Fruit fly (Drosophila melanogaster) whole organism, pupa: ENCODE results near the gene Rh6.

Experiments used
- CG10348 ChIP-seq: fragments of 200-800 bp; sonication (Bioruptor generic); IDR thresholded peaks from 2 replicates; pipeline ENCODE4 v1.3.6; 2022; ENCODE audit warnings: missing biosample characterization, missing genetic modification characterization
- CG12605 ChIP-seq: fragments of 200-800 bp; sonication (Bioruptor generic); IDR thresholded peaks from 2 replicates; pipeline ENCODE4 v1.3.6; 2022; ENCODE audit warnings: missing biosample characterization, missing genetic modification characterization
- CG13204 ChIP-seq: fragments of 200-800 bp; sonication (Bioruptor generic); optimal IDR thresholded peaks from 2 replicates; lab custom pipeline; 2018; ENCODE audit warnings: missing biosample characterization, mild to moderate bottlenecking, missing genetic modification characterization, moderate library complexity
- CG14655 ChIP-seq: fragments of 200-800 bp; sonication (Bioruptor generic); optimal IDR thresholded peaks from 3 replicates; lab custom pipeline; 2017; ENCODE audit warnings: mild to moderate bottlenecking, missing biosample characterization, missing genetic modification reagents, missing genetic modification characterization
- CG15710 ChIP-seq: fragments of 200-800 bp; sonication (Bioruptor generic); optimal IDR thresholded peaks from 2 replicates; lab custom pipeline; 2018; ENCODE audit warnings: missing biosample characterization, mild to moderate bottlenecking, missing genetic modification characterization, moderate library complexity
- CG17806 ChIP-seq: fragments of 200-800 bp; sonication (Bioruptor generic); optimal IDR thresholded peaks from 2 replicates; lab custom pipeline; 2018; ENCODE audit warnings: missing biosample characterization, mild to moderate bottlenecking, missing genetic modification characterization, moderate library complexity
- CG32121 ChIP-seq: fragments of 200-800 bp; sonication (Bioruptor generic); IDR thresholded peaks from 2 replicates; pipeline ENCODE4 v1.3.6; 2022; ENCODE audit warnings: missing biosample characterization, missing genetic modification characterization
- CG34367 ChIP-seq: fragments of 200-800 bp; sonication (Bioruptor generic); optimal IDR thresholded peaks from 2 replicates; lab custom pipeline; 2018; ENCODE audit warnings: missing biosample characterization, mild to moderate bottlenecking, missing genetic modification characterization
- CG4496 ChIP-seq: fragments of 200-800 bp; sonication (Bioruptor generic); IDR thresholded peaks from 3 replicates; pipeline ENCODE4 v1.3.6; 2022; ENCODE audit warnings: missing biosample characterization, missing genetic modification characterization
- CG8159 ChIP-seq: fragments of 200-800 bp; sonication (Bioruptor generic); optimal IDR thresholded peaks from 3 replicates; lab custom pipeline; 2018; ENCODE audit warnings: missing biosample characterization, mild to moderate bottlenecking, missing genetic modification characterization, moderate library complexity
- CG8301 ChIP-seq: fragments of 200-800 bp; sonication (Bioruptor generic); optimal IDR thresholded peaks from 2 replicates; lab custom pipeline; 2018; ENCODE audit warnings: missing biosample characterization, mild to moderate bottlenecking, missing genetic modification characterization
- CG9948 ChIP-seq: fragments of 200-800 bp; sonication (Bioruptor generic); optimal IDR thresholded peaks from 2 replicates; lab custom pipeline; 2018; ENCODE audit warnings: missing biosample characterization, mild to moderate bottlenecking, missing genetic modification characterization, moderate library complexity
- D1 ChIP-seq: fragments of 200-800 bp; sonication (Bioruptor generic); optimal IDR thresholded peaks from 2 replicates; lab custom pipeline; 2018; ENCODE audit warnings: missing biosample characterization, mild to moderate bottlenecking, missing genetic modification characterization, moderate library complexity
- EcR ChIP-seq: fragments of 200-800 bp; sonication (Bioruptor generic); optimal IDR thresholded peaks from 3 replicates; lab custom pipeline; 2019; ENCODE audit warnings: missing biosample characterization, missing genetic modification characterization, mild to moderate bottlenecking, moderate library complexity, missing genetic modification reagents
- Ets98B ChIP-seq: fragments of 200-800 bp; sonication (Bioruptor generic); IDR thresholded peaks from 2 replicates; pipeline ENCODE4 v1.3.6; 2022; ENCODE audit warnings: missing biosample characterization, missing genetic modification characterization
- Pif1A ChIP-seq: fragments of 200-800 bp; sonication (Bioruptor generic); optimal IDR thresholded peaks from 3 replicates; lab custom pipeline; 2016; ENCODE audit warnings: missing biosample characterization, missing genetic modification characterization
- Pif1B ChIP-seq: fragments of 200-800 bp; sonication (Bioruptor generic); optimal IDR thresholded peaks from 3 replicates; lab custom pipeline; 2016; ENCODE audit warnings: missing biosample characterization, missing genetic modification characterization
- Snoo ChIP-seq: fragments of 200-800 bp; sonication (Bioruptor generic); optimal IDR thresholded peaks from 3 replicates; lab custom pipeline; 2017; ENCODE audit warnings: missing biosample characterization, mild to moderate bottlenecking, missing genetic modification characterization, inconsistent platforms
- fd96Ca ChIP-seq: fragments of 200-800 bp; sonication (Bioruptor generic); IDR thresholded peaks from 3 replicates; pipeline ENCODE4 v1.3.6; 2022; ENCODE audit warnings: missing biosample characterization, missing genetic modification characterization
- gl ChIP-seq: fragments of 200-800 bp; sonication (Bioruptor generic); optimal IDR thresholded peaks from 2 replicates; lab custom pipeline; 2018; ENCODE audit warnings: missing biosample characterization, mild to moderate bottlenecking, missing genetic modification characterization
- rn ChIP-seq: fragments of 200-800 bp; sonication (Bioruptor generic); IDR thresholded peaks from 2 replicates; pipeline ENCODE4 v1.3.6; 2022; ENCODE audit warnings: missing biosample characterization, missing genetic modification characterization

Rh6 gene

dm6 chr3R:15494302-15494701 is 11.3 kb downstream of the Rh6 start, which contains the start of gene maca:
maca (plus strand) TSS chr3R:15494602.
- TF ChIP-seq CG14655 (GFP tag; lab: Kevin White, UChicago) (no peak), Ets98B (GFP tag; lab: Robert Waterston, UW) (no peak), CG9948 (tag; lab: Kevin White, UChicago) (no peak), CG13204 (GFP tag; lab: Kevin White, UChicago) (no peak), gl (tag; lab: Kevin White, UChicago) (no peak), CG8159 (tag; lab: Kevin White, UChicago) (no peak), CG34367 (tag; lab: Kevin White, UChicago) (no peak), CG32121 (GFP tag; lab: Robert Waterston, UW) (no peak), CG10348 (no peak), Snoo (tag; lab: Kevin White, UChicago) (no peak), CG8301 (tag; lab: Kevin White, UChicago) (no peak), CG17806 (tag; lab: Kevin White, UChicago) (no peak), fd96Ca (no peak), CG12605 (no peak), CG15710 (no peak), EcR (GFP tag; lab: Kevin White, UChicago) (no peak)

DNA sequence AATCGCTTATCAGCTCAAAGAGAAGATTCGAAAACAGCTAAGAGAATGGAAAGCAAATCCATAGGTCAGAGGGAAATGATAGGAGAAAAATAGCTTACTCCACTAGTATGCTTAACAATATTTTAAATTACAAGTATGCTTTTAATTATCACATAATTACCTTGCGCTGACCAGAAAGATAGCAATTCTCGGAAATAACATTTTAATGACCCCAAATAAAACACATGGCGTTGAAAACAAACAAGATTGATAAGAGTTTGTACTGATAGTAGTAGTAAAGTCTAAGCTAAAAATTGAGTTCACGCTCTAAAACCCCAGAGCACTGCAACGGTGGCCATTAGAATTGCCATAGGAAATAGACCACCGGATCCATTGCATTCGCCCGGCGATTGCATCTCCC is 24.8 kb downstream of the Rh6 start:
- TF ChIP-seq Ets98B (GFP tag; lab: Robert Waterston, UW) (no peak), rn (GFP tag; lab: Robert Waterston, UW) (no peak)

DNA sequence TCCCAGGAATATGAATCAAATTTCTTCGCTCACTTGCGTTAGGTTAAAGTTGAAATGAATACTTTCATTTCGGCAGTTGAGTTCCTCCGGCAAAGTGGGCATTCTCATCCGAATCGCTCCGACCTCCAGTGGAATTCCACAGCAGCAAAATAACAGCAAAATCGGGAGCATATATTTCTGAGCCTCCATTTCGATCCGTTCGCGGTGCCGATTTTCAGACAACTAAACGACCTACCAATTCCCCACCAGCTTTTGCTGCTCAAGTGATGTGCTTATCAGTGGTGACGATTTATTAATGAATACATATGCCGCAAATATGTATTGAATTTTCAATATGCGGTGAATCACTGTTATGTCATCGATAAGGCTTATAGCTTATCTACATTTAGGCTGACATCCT is 25.7 kb downstream of the Rh6 start, which contains the start of gene CG44014:
TSS of gene CG44014 (minus strand) at position 256 of the 400 bp plus-strand sequence.
- TF ChIP-seq D1 (tag; lab: Kevin White, UChicago) (no peak), CG32121 (GFP tag; lab: Robert Waterston, UW) (no peak), CG10348 (no peak), CG13204 (GFP tag; lab: Kevin White, UChicago) (no peak), fd96Ca (no peak), Pif1A (GFP tag; lab: Kevin White, UChicago) (no peak)
- TF ChIP-seq, all 21 proteins: peak for 0

DNA sequence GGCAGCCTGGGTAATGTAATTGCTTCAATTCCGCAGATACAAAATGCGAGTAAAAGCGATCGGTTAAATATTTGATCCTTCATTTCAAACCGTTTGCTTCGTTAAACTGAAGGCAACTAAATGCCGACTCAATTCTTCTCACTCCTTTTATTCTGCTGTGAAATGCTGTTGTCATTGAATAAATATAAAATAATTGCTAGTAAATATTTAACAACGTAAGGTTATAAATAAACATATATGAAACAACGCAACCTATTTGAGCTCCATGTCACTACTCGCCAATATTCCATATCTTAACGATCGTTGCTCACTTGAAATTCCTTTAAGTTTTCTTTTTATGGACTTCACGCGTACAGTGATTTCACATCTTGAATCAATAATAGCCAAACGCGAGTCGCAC is 26.9 kb downstream of the Rh6 start, which contains the start of gene CG44013:
TSS of gene CG44013 (minus strand) at position 101 of the 400 bp plus-strand sequence.
- TF ChIP-seq CG34367 (tag; lab: Kevin White, UChicago) (no peak), rn (GFP tag; lab: Robert Waterston, UW) (no peak), Ets98B (GFP tag; lab: Robert Waterston, UW) (no peak), CG14655 (GFP tag; lab: Kevin White, UChicago) (no peak), Snoo (tag; lab: Kevin White, UChicago) (no peak), CG4496 (no peak), CG13204 (GFP tag; lab: Kevin White, UChicago) (no peak), CG10348 (no peak), CG9948 (tag; lab: Kevin White, UChicago) (no peak), CG32121 (GFP tag; lab: Robert Waterston, UW) (no peak), Pif1A (GFP tag; lab: Kevin White, UChicago) (no peak), EcR (GFP tag; lab: Kevin White, UChicago) (no peak), fd96Ca (no peak)
- TF ChIP-seq, all 21 proteins: peak for 0

- TF ChIP-seq CG17806 (tag; lab: Kevin White, UChicago) (no peak), CG4496 (no peak), Pif1A (GFP tag; lab: Kevin White, UChicago) (no peak), Snoo (tag; lab: Kevin White, UChicago) (no peak), CG8301 (tag; lab: Kevin White, UChicago) (no peak), D1 (tag; lab: Kevin White, UChicago) (no peak), rn (GFP tag; lab: Robert Waterston, UW) (no peak), CG9948 (tag; lab: Kevin White, UChicago) (no peak), CG14655 (GFP tag; lab: Kevin White, UChicago) (no peak), gl (tag; lab: Kevin White, UChicago) (no peak), CG15710 (no peak)
Observed at dm6 chr3R:15512249-15512648, 29.3 kb downstream of the Rh6 start.

dm6 chr3R:15513208-15513607 is 30.2 kb downstream of the Rh6 start:
- TF ChIP-seq CG10348 (no peak), CG17806 (tag; lab: Kevin White, UChicago) (no peak), Ets98B (GFP tag; lab: Robert Waterston, UW) (no peak), Pif1B (GFP tag; lab: Kevin White, UChicago) (no peak), CG8301 (tag; lab: Kevin White, UChicago) (no peak), CG12605 (no peak), rn (GFP tag; lab: Robert Waterston, UW) (no peak), EcR (GFP tag; lab: Kevin White, UChicago) (no peak), CG8159 (tag; lab: Kevin White, UChicago) (no peak), D1 (tag; lab: Kevin White, UChicago) (no peak)

dm6 chr3R:15517113-15517512 is 34.2 kb downstream of the Rh6 start:
- TF ChIP-seq CG9948 (tag; lab: Kevin White, UChicago) (no peak), CG10348 (no peak), CG14655 (GFP tag; lab: Kevin White, UChicago) (no peak), fd96Ca (no peak)
- TF ChIP-seq, all 21 proteins: peak for 0
